Fruit fly (Drosophila melanogaster): Measurements from ENCODE around the gene nebu.
A peak's percentile ranks its signal among the peaks of the same experiment; 100 is the strongest.

Gene nebu

DNA sequence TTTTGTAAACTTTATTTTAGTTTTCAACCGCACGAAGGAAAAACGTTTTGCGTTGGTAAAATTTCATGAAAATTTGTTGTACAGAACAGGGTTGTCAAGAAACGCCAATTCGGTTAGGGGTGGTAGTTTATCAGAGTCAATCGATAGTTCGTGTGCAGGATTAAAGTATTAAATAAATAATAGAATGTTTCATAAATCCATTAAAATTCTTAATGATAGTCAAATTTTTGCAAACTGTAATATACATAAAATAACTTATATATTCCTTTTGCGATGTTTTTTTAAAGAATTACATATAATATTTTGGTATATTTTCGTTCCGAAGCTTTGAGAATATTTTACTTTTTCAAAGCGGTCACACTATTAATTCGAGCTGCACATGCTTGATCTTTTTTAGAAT lies 29.0 kb downstream of the nebu start, which contains the start of the genes Sf3a2 and CG42588 (continued):
- TF ChIP-seq cg (GFP tag; optimal IDR thresholded peaks at IDR 0.05), result no peak
- TF ChIP-seq kah (GFP tag; optimal IDR thresholded peaks at IDR 0.05), result no peak
- no peak for TF ChIP-seq CG11696 (GFP tag; IDR thresholded peaks at IDR 0.05)
- no peak for TF ChIP-seq ham (GFP tag; IDR thresholded peaks at IDR 0.05)
- no peak for TF ChIP-seq CG10462 (GFP tag; optimal IDR thresholded peaks at IDR 0.05)
- TF ChIP-seq wor (GFP tag; IDR thresholded peaks at IDR 0.05), result no peak
- TF ChIP-seq CG5180 (GFP tag; optimal IDR thresholded peaks at IDR 0.05), result no peak
- no peak for TF ChIP-seq gcm2 (GFP tag; optimal IDR thresholded peaks at IDR 0.05)
- TF ChIP-seq wek (GFP tag; optimal IDR thresholded peaks at IDR 0.05), result no peak
- peak; percentile 85; the same call in 2 of the 3 replicates for TF ChIP-seq CG34422 (GFP tag; IDR thresholded peaks at IDR 0.05)
- TF ChIP-seq dmrt11E (tag; optimal IDR thresholded peaks at IDR 0.05), result peak; percentile 71
- peak; percentile 62 for TF ChIP-seq gfzf (GFP tag; optimal IDR thresholded peaks at IDR 0.05)
- peak; percentile 32 for TF ChIP-seq CG13296 (GFP tag; optimal IDR thresholded peaks at IDR 0.05)
- TF ChIP-seq E2f1 (GFP tag; IDR thresholded peaks at IDR 0.05), result peak; percentile 63
- TF ChIP-seq CG14710 (tag; optimal IDR thresholded peaks at IDR 0.05), result peak; percentile 86
- TF ChIP-seq knrl (GFP tag; IDR thresholded peaks at IDR 0.05; ENCODE audit: partially characterized antibody), result peak; percentile 86
- no peak for TF ChIP-seq CG11504 (tag; optimal IDR thresholded peaks at IDR 0.05)
- no peak for TF ChIP-seq CG7839 (tag; optimal IDR thresholded peaks at IDR 0.05)
- TF ChIP-seq Gug (GFP tag; IDR thresholded peaks at IDR 0.05), result peak; percentile 75; the same call in 3 of the 4 replicates
- TF ChIP-seq Dbx (GFP tag; IDR thresholded peaks at IDR 0.05), result peak; percentile 83
- TF ChIP-seq bab2 (GFP tag; optimal IDR thresholded peaks at IDR 0.05), result peak; percentile 49
- TF ChIP-seq CG7372 (GFP tag; IDR thresholded peaks at IDR 0.05), result 0 out of 2 replicates have a peak, but pooled peaks have one; percentile 54
- peak; percentile 44 for TF ChIP-seq CG4854 (GFP tag; optimal IDR thresholded peaks at IDR 0.05)
- TF ChIP-seq Doc2 (GFP tag; IDR thresholded peaks at IDR 0.05), result no peak
- no peak for TF ChIP-seq CrebB (tag; optimal IDR thresholded peaks at IDR 0.05)
- TF ChIP-seq dm (GFP tag; optimal IDR thresholded peaks at IDR 0.05), result peak; percentile 13
- TF ChIP-seq Ets65A (GFP tag), result peak; percentile 96
- peak; percentile 37; the same call in 2 of the 3 replicates for TF ChIP-seq CG3726 (GFP tag; IDR thresholded peaks at IDR 0.05)
- no peak for TF ChIP-seq caup (GFP tag; optimal IDR thresholded peaks at IDR 0.05; ENCODE audit: severe bottlenecking)
- TF ChIP-seq CG15514 (GFP tag; optimal IDR thresholded peaks at IDR 0.05), result peak; percentile 61
- peak; percentile 87 for TF ChIP-seq CG32532 (GFP tag; IDR thresholded peaks at IDR 0.05)
- no peak for TF ChIP-seq Lpt (GFP tag; optimal IDR thresholded peaks at IDR 0.05)
- peak; percentile 77; the same call in 1 of the 2 replicates for TF ChIP-seq Rfx (GFP tag; IDR thresholded peaks at IDR 0.05)
- TF ChIP-seq CG9727 (GFP tag; optimal IDR thresholded peaks at IDR 0.05), result peak; percentile 58
- TF ChIP-seq CG4424 (GFP tag; optimal IDR thresholded peaks at IDR 0.05), result peak; percentile 50
- no peak for TF ChIP-seq TFAM (GFP tag; optimal IDR thresholded peaks at IDR 0.05)
- no peak for TF ChIP-seq NfI (GFP tag; optimal IDR thresholded peaks at IDR 0.05)
- TF ChIP-seq Rx (GFP tag; IDR thresholded peaks at IDR 0.05), result no peak
- TF ChIP-seq amos (GFP tag; IDR thresholded peaks at IDR 0.05; ENCODE audit: partially characterized antibody), result peak; percentile 83
- no peak for TF ChIP-seq CG11398 (GFP tag; optimal IDR thresholded peaks at IDR 0.05)
- peak; percentile 77 for TF ChIP-seq Bgb (GFP tag; IDR thresholded peaks at IDR 0.05; ENCODE audit: partially characterized antibody)
- TF ChIP-seq Hey (tag; optimal IDR thresholded peaks at IDR 0.05), result no peak
- no peak for TF ChIP-seq sr (GFP tag; IDR thresholded peaks at IDR 0.05)
- peak; percentile 83 for TF ChIP-seq CG17829 (tag; optimal IDR thresholded peaks at IDR 0.05)
- no peak; the same call in 1 of the 2 replicates for TF ChIP-seq CG31441 (GFP tag; IDR thresholded peaks at IDR 0.05)
- 0 out of 2 replicates have a peak, but pooled peaks have one; percentile 12 for TF ChIP-seq stc (GFP tag; IDR thresholded peaks at IDR 0.05)
- no peak for TF ChIP-seq crc (GFP tag; optimal IDR thresholded peaks at IDR 0.05)
- peak; percentile 79 for TF ChIP-seq CG1602 (GFP tag; optimal IDR thresholded peaks at IDR 0.05)
- no peak for TF ChIP-seq z (GFP tag; IDR thresholded peaks at IDR 0.05)
- TF ChIP-seq tio (GFP tag; optimal IDR thresholded peaks at IDR 0.05), result no peak
- TF ChIP-seq zfh1 (GFP tag; IDR thresholded peaks at IDR 0.05), result peak; percentile 70
